Fruit fly (Drosophila melanogaster) whole organism, embryonic: Measurements from ENCODE around the gene CG43672.
A peak's percentile ranks its signal among the peaks of the same experiment; 100 is the strongest.

Source experiments
- Aef1 ChIP-seq: fragments of 200-800 bp; sonication (Bioruptor generic); IDR thresholded peaks from 3 replicates; pipeline ENCODE4 v1.3.6; 2022; ENCODE audit warnings: missing biosample characterization, missing genetic modification characterization
- Awh ChIP-seq: fragments of 200-800 bp; sonication (Bioruptor generic); IDR thresholded peaks from 2 replicates; pipeline ENCODE4, ENCODE4 v1.3.6; 2022; ENCODE audit warnings: missing biosample characterization, missing genetic modification characterization
- B-H1 ChIP-seq: fragments of 200-800 bp; sonication (Bioruptor generic); IDR thresholded peaks from 3 replicates; pipeline ENCODE4 v1.3.6; 2022; ENCODE audit warnings: missing biosample characterization, missing genetic modification characterization
- BEAF-32 ChIP-seq: fragments of 200-800 bp; sonication (Bioruptor generic); optimal IDR thresholded peaks from 3 replicates; lab custom pipeline; 2017; ENCODE audit warnings: missing biosample characterization, missing genetic modification characterization, mild to moderate bottlenecking, moderate library complexity, missing genetic modification reagents
- CG10959 ChIP-seq: fragments of 200-800 bp; sonication (Bioruptor generic); IDR thresholded peaks from 2 replicates; pipeline ENCODE4 v1.3.6; 2022; ENCODE audit warnings: missing biosample characterization, missing genetic modification characterization
- CG12155 ChIP-seq: fragments of 200-800 bp; sonication (Bioruptor generic); optimal IDR thresholded peaks from 3 replicates; lab custom pipeline; 2016; ENCODE audit warnings: missing biosample characterization, missing genetic modification characterization
- CG12391 ChIP-seq: fragments of 200-800 bp; sonication (Bioruptor generic); optimal IDR thresholded peaks from 3 replicates; lab custom pipeline; 2018; ENCODE audit warnings: missing biosample characterization, mild to moderate bottlenecking, missing genetic modification characterization, moderate library complexity
- CG12769 ChIP-seq: fragments of 200-800 bp; sonication (Bioruptor generic); optimal IDR thresholded peaks from 2 replicates; lab custom pipeline; 2019; ENCODE audit warnings: missing biosample characterization, mild to moderate bottlenecking, missing genetic modification characterization, moderate library complexity
- CG13424 ChIP-seq: fragments of 200-800 bp; sonication (Bioruptor generic); optimal IDR thresholded peaks from 2 replicates; lab custom pipeline; 2019; ENCODE audit warnings: missing biosample characterization, mild to moderate bottlenecking, missing genetic modification characterization, moderate library complexity
- CG13775 ChIP-seq: fragments of 200-800 bp; sonication (Bioruptor generic); optimal IDR thresholded peaks from 3 replicates; lab custom pipeline; 2017; ENCODE audit warnings: missing biosample characterization, mild to moderate bottlenecking, missing genetic modification characterization
- CG13894 ChIP-seq: fragments of 200-800 bp; sonication (Bioruptor generic); optimal IDR thresholded peaks from 3 replicates; lab custom pipeline; 2018; ENCODE audit warnings: missing biosample characterization, mild to moderate bottlenecking, missing genetic modification characterization, moderate library complexity
- CG14014 ChIP-seq: fragments of 200-800 bp; sonication (Bioruptor generic); IDR thresholded peaks from 2 replicates; pipeline ENCODE4 v1.3.6; 2022; ENCODE audit warnings: missing biosample characterization, missing genetic modification characterization
- CG15269 ChIP-seq: fragments of 200-800 bp; sonication (Bioruptor generic); optimal IDR thresholded peaks from 2 replicates; lab custom pipeline; 2018; ENCODE audit warnings: missing biosample characterization, mild to moderate bottlenecking, missing genetic modification characterization, moderate library complexity
- CG15514 ChIP-seq: fragments of 200-800 bp; sonication (Bioruptor generic); optimal IDR thresholded peaks from 3 replicates; lab custom pipeline; 2017; ENCODE audit warnings: missing biosample characterization, missing genetic modification characterization, mild to moderate bottlenecking, moderate library complexity, missing genetic modification reagents
- CG1603 ChIP-seq: fragments of 200-800 bp; sonication (Bioruptor generic); optimal IDR thresholded peaks from 2 replicates; lab custom pipeline; 2019; ENCODE audit warnings: missing biosample characterization, mild to moderate bottlenecking, missing genetic modification characterization, moderate library complexity
- CG18599 ChIP-seq: fragments of 200-800 bp; sonication (Bioruptor generic); optimal IDR thresholded peaks from 3 replicates; lab custom pipeline; 2017; ENCODE audit warnings: missing biosample characterization, missing genetic modification characterization, mild to moderate bottlenecking, moderate library complexity, missing genetic modification reagents
- CG31441 ChIP-seq: fragments of 200-800 bp; sonication (Bioruptor generic); IDR thresholded peaks from 2 replicates; pipeline ENCODE4 v1.3.6; 2022; ENCODE audit warnings: missing biosample characterization, missing genetic modification characterization
- CG3407 ChIP-seq: fragments of 200-800 bp; sonication (Bioruptor generic); optimal IDR thresholded peaks from 2 replicates; lab custom pipeline; 2018; ENCODE audit warnings: missing biosample characterization, mild to moderate bottlenecking, missing genetic modification characterization
- CG4360 ChIP-seq: fragments of 200-800 bp; sonication (Bioruptor generic); IDR thresholded peaks from 2 replicates; pipeline ENCODE4 v1.3.6; 2022; ENCODE audit warnings: missing biosample characterization, missing genetic modification characterization
- CG9876 ChIP-seq: fragments of 200-800 bp; sonication (Bioruptor generic); optimal IDR thresholded peaks from 2 replicates; lab custom pipeline; 2016; ENCODE audit warnings: missing biosample characterization, missing genetic modification characterization
- Doc3 ChIP-seq: fragments of 200-800 bp; sonication (Bioruptor generic); IDR thresholded peaks from 3 replicates; pipeline ENCODE4 v1.3.6; 2022; ENCODE audit warnings: missing biosample characterization, missing genetic modification characterization; ENCODE audit not compliant: partially characterized antibody
- Dp ChIP-seq: fragments of 200-800 bp; sonication (Bioruptor generic); optimal IDR thresholded peaks from 2 replicates; lab custom pipeline; 2018; ENCODE audit warnings: missing biosample characterization, mild to moderate bottlenecking, missing genetic modification characterization, moderate library complexity
- E2f2 ChIP-seq: fragments of 200-800 bp; sonication (Bioruptor generic); IDR thresholded peaks from 2 replicates; pipeline ENCODE4 v1.3.6; 2022; ENCODE audit warnings: missing biosample characterization, missing genetic modification characterization
- HLH54F ChIP-seq: fragments of 200-800 bp; sonication (Bioruptor generic); optimal IDR thresholded peaks from 3 replicates; lab custom pipeline; 2016; ENCODE audit warnings: missing biosample characterization, missing genetic modification characterization
- Hmr ChIP-seq: fragments of 200-800 bp; sonication (Bioruptor generic); optimal IDR thresholded peaks from 3 replicates; lab custom pipeline; 2017; ENCODE audit warnings: mild to moderate bottlenecking, missing biosample characterization, missing genetic modification reagents, missing genetic modification characterization
- MTF-1 ChIP-seq: fragments of 200-800 bp; sonication (Bioruptor generic); optimal IDR thresholded peaks from 2 replicates; lab custom pipeline; 2018; ENCODE audit warnings: missing biosample characterization, mild to moderate bottlenecking, missing genetic modification characterization, borderline replicate concordance
- Neu2 ChIP-seq: fragments of 200-800 bp; sonication (Bioruptor generic); optimal IDR thresholded peaks from 3 replicates; lab custom pipeline; 2016; ENCODE audit warnings: missing biosample characterization, missing genetic modification characterization, borderline replicate concordance
- Optix ChIP-seq: fragments of 200-800 bp; sonication (Bioruptor generic); IDR thresholded peaks from 3 replicates; pipeline ENCODE4 v1.3.6; 2022; ENCODE audit warnings: missing biosample characterization, missing genetic modification characterization
- PHDP ChIP-seq: fragments of 200-800 bp; sonication (Bioruptor generic); optimal IDR thresholded peaks from 3 replicates; lab custom pipeline; 2018; ENCODE audit warnings: missing biosample characterization, mild to moderate bottlenecking, missing genetic modification characterization, moderate library complexity
- Scr ChIP-seq: fragments of 200-800 bp; sonication (Bioruptor generic); IDR thresholded peaks from 2 replicates; pipeline ENCODE4 v1.3.6; 2022; ENCODE audit warnings: missing biosample characterization, missing genetic modification characterization; ENCODE audit not compliant: partially characterized antibody
- Trl ChIP-seq, 3 experiments: fragments of >200 bp in 2 of 3; fragments of 200-800 bp in 1 of 3; sonication (Bioruptor generic) in 1 of 3; optimal IDR thresholded peaks; 2 replicates in 1 of 3; 3 replicates in 2 of 3; lab custom pipeline; 2016 to 2017; ENCODE audit warnings: missing biosample characterization in 1 of 3, missing genetic modification characterization in 1 of 3
- abd-A ChIP-seq: fragments of 200-800 bp; sonication (Bioruptor generic); optimal IDR thresholded peaks from 3 replicates; lab custom pipeline; 2019; ENCODE audit warnings: missing biosample characterization, mild to moderate bottlenecking, missing genetic modification characterization, moderate library complexity
- amos ChIP-seq: fragments of 200-800 bp; sonication (Bioruptor generic); IDR thresholded peaks from 2 replicates; pipeline ENCODE4 v1.3.6; 2022; ENCODE audit warnings: missing biosample characterization, missing genetic modification characterization; ENCODE audit not compliant: partially characterized antibody
- bsh ChIP-seq, 2 experiments: fragments of 200-800 bp; sonication (Bioruptor generic); optimal IDR thresholded peaks; 2 replicates each; lab custom pipeline; 2017 to 2018; ENCODE audit warnings: mild to moderate bottlenecking in 2 of 2, missing biosample characterization in 2 of 2, missing genetic modification characterization in 2 of 2, moderate library complexity in 1 of 2
- btn ChIP-seq: fragments of 200-800 bp; sonication (Bioruptor generic); optimal IDR thresholded peaks from 2 replicates; lab custom pipeline; 2016; ENCODE audit warnings: missing biosample characterization, missing genetic modification characterization
- chinmo ChIP-seq: fragments of 200-800 bp; sonication (Bioruptor generic); IDR thresholded peaks from 4 replicates; pipeline ENCODE4 v1.3.6; 2022; ENCODE audit warnings: missing biosample characterization, missing genetic modification characterization; ENCODE audit not compliant: partially characterized antibody
- emc ChIP-seq: fragments of 200-800 bp; sonication (Bioruptor generic); optimal IDR thresholded peaks from 2 replicates; lab custom pipeline; 2016; ENCODE audit warnings: missing biosample characterization, missing genetic modification characterization
- ewg ChIP-seq: fragments of 200-800 bp; sonication (Bioruptor generic); optimal IDR thresholded peaks from 3 replicates; lab custom pipeline; 2017; ENCODE audit warnings: mild to moderate bottlenecking, missing biosample characterization, missing genetic modification reagents, missing genetic modification characterization
- knrl ChIP-seq: fragments of 200-800 bp; sonication (Bioruptor generic); IDR thresholded peaks from 3 replicates; pipeline ENCODE4 v1.3.6; 2022; ENCODE audit warnings: missing biosample characterization, missing genetic modification characterization; ENCODE audit not compliant: partially characterized antibody
- lov ChIP-seq, 2 experiments: fragments of 200-800 bp in 1 of 2; fragments of >200 bp in 1 of 2; sonication (Bioruptor generic) in 1 of 2; IDR thresholded peaks in 1 of 2; optimal IDR thresholded peaks in 1 of 2; 2 replicates in 1 of 2; 3 replicates in 1 of 2; pipeline versions ENCODE4 v1.3.6 to Lab custom; 2017 to 2022; ENCODE audit warnings: missing biosample characterization in 1 of 2, missing genetic modification characterization in 1 of 2
- nerfin-2 ChIP-seq: fragments of 200-800 bp; sonication (Bioruptor generic); IDR thresholded peaks from 2 replicates; pipeline ENCODE4 v1.3.6; 2022; ENCODE audit warnings: missing biosample characterization, missing genetic modification characterization; ENCODE audit not compliant: partially characterized antibody
- nom ChIP-seq: fragments of 200-800 bp; sonication (Bioruptor generic); optimal IDR thresholded peaks from 2 replicates; lab custom pipeline; 2017; ENCODE audit warnings: missing biosample characterization, missing genetic modification characterization, mild to moderate bottlenecking, moderate library complexity, missing genetic modification reagents
- otp ChIP-seq: fragments of 200-800 bp; sonication (Bioruptor generic); IDR thresholded peaks from 3 replicates; pipeline ENCODE4, ENCODE4 v1.3.6; 2022; ENCODE audit warnings: missing biosample characterization, missing genetic modification characterization
- rib ChIP-seq: fragments of 200-800 bp; sonication (Bioruptor generic); IDR thresholded peaks from 2 replicates; pipeline ENCODE4 v1.3.6; 2022; ENCODE audit warnings: missing biosample characterization, missing genetic modification characterization
- stc ChIP-seq: fragments of 200-800 bp; sonication (Bioruptor generic); IDR thresholded peaks from 2 replicates; pipeline ENCODE4 v1.3.6; 2022; ENCODE audit warnings: missing biosample characterization, missing genetic modification characterization
- z ChIP-seq: fragments of 200-800 bp; sonication (Bioruptor generic); IDR thresholded peaks from 3 replicates; pipeline ENCODE4 v1.3.6; 2022; ENCODE audit warnings: missing biosample characterization, missing genetic modification characterization

Gene CG43672

dm6 chrX:15803764-15804563 lies 31.2 kb downstream of the CG43672 start, which contains the start of the genes PGRP-LE and sd (continued):
- TF ChIP-seq Doc3 (GFP tag; lab: Robert Waterston, UW) (0 out of 3 replicates have a peak, but pooled peaks have one; percentile 11), Dp (GFP tag; lab: Kevin White, UChicago) (peak; percentile 76), btn (GFP tag; lab: Kevin White, UChicago) (no peak), CG3407 (GFP tag; lab: Kevin White, UChicago) (no peak), CG13775 (GFP tag; lab: Kevin White, UChicago) (no peak), abd-A (tag; lab: Kevin White, UChicago) (peak; percentile 66), CG14014 (GFP tag; lab: Robert Waterston, UW) (no peak), CG9876 (GFP tag; lab: Kevin White, UChicago) (no peak), MTF-1 (GFP tag; lab: Kevin White, UChicago) (no peak), Hmr (GFP tag; lab: Kevin White, UChicago) (no peak), Optix (GFP tag; lab: Robert Waterston, UW) (no peak), Trl (optimal IDR thresholded peaks at IDR 0.05; lab: Kevin White, UChicago) (peak; percentile 93 to 98), Trl (GFP tag; optimal IDR thresholded peaks at IDR 0.05; lab: Kevin White, UChicago) (no peak), PHDP (tag; lab: Kevin White, UChicago) (no peak), CG31441 (GFP tag; lab: Robert Waterston, UW) (no peak), CG12769 (tag; lab: Kevin White, UChicago) (no peak), CG15269 (tag; lab: Kevin White, UChicago) (no peak), otp (GFP tag; lab: Robert Waterston, UW) (no peak), z (GFP tag; lab: Robert Waterston, UW) (peak; percentile 77), CG13424 (tag; lab: Kevin White, UChicago) (peak; percentile 2), CG13894 (peak; percentile 11), nerfin-2 (GFP tag; lab: Robert Waterston, UW) (no peak), Aef1 (GFP tag; lab: Robert Waterston, UW) (no peak), CG18599 (no peak), chinmo (GFP tag; lab: Robert Waterston, UW) (peak; percentile 72; the same call in 2 of the 4 replicates), bsh (GFP tag; optimal IDR thresholded peaks at IDR 0.05; lab: Kevin White, UChicago) (no peak), knrl (no peak), ewg (GFP tag; lab: Kevin White, UChicago) (no peak), CG15514 (peak; percentile 83), HLH54F (GFP tag; lab: Kevin White, UChicago) (no peak), E2f2 (GFP tag; lab: Robert Waterston, UW) (peak; percentile 81), stc (GFP tag; lab: Robert Waterston, UW) (no peak), amos (GFP tag; lab: Robert Waterston, UW) (peak; percentile 21; the same call in 1 of the 2 replicates), lov (optimal IDR thresholded peaks at IDR 0.05; lab: Kevin White, UChicago) (no peak), lov (GFP tag; IDR thresholded peaks at IDR 0.05; lab: Robert Waterston, UW) (no peak), CG12391 (tag; lab: Kevin White, UChicago) (peak; percentile 18), CG10959 (GFP tag; lab: Robert Waterston, UW) (no peak), CG4360 (GFP tag; lab: Robert Waterston, UW) (no peak), Neu2 (GFP tag; lab: Kevin White, UChicago) (no peak), Scr (GFP tag; lab: Robert Waterston, UW) (no peak), rib (GFP tag; lab: Robert Waterston, UW) (0 out of 2 replicates have a peak, but pooled peaks have one; percentile 33), emc (no peak), BEAF-32 (GFP tag; lab: Kevin White, UChicago) (peak; percentile 34), nom (GFP tag; lab: Kevin White, UChicago) (peak; percentile 57), CG1603 (tag; lab: Kevin White, UChicago) (peak; percentile 18), CG12155 (GFP tag; lab: Kevin White, UChicago) (no peak), B-H1 (GFP tag; lab: Robert Waterston, UW) (no peak), Awh (GFP tag; lab: Robert Waterston, UW) (no peak)
